Worm (Caenorhabditis elegans) whole organism, mixed stage, embryonic: ENCODE data around the gene T22B2.2.
A peak's percentile ranks its signal among the peaks of the same experiment; 100 is the strongest.

ENCODE experiments used
- elt-3 ChIP-seq: fragments of 150-350 bp; optimal IDR thresholded peaks from 2 replicates; lab custom pipeline; 2014; ENCODE audit warnings: missing biosample characterization, missing genetic modification characterization
- nhr-2 ChIP-seq: fragments of 150-350 bp; optimal IDR thresholded peaks from 2 replicates; lab custom pipeline; 2014; ENCODE audit warnings: missing biosample characterization, missing genetic modification characterization
- snpc-4 ChIP-seq: fragments of 150-350 bp; optimal IDR thresholded peaks from 2 replicates; lab custom pipeline; 2014; ENCODE audit warnings: missing biosample characterization, missing genetic modification characterization
- zip-8 ChIP-seq: fragments of 150-350 bp; optimal IDR thresholded peaks from 2 replicates; lab custom pipeline; 2014; ENCODE audit warnings: missing biosample characterization, missing genetic modification characterization

Gene T22B2.2

ce11 chrX:3970786-3971185 is 50.6 kb downstream of the T22B2.2 start:
- TF ChIP-seq zip-8 (tag; lab: Kevin White, UChicago) (peak; percentile 98), snpc-4 (tag; lab: Kevin White, UChicago) (no peak), nhr-2 (peak; percentile 83), elt-3 (no peak)
